Worm (Caenorhabditis elegans) whole organism, L1 larva: ENCODE data around the gene ptrg-1.

Experiments
- C34B4.2 ChIP-seq: sonication (generic microtip); optimal IDR thresholded peaks from 2 replicates; lab custom pipeline; 2017; ENCODE audit warnings: mild to moderate bottlenecking, missing genetic modification characterization, missing compliant biosample characterization
- ama-1 ChIP-seq: fragments of 150-350 bp; optimal IDR thresholded peaks from 2 replicates; lab custom pipeline; 2014
- ceh-82 ChIP-seq, 3 experiments: fragments of 150-350 bp in 1 of 3; sonication (generic microtip) in 2 of 3; optimal IDR thresholded peaks; 2 replicates each; lab custom pipeline; 2014 to 2017; ENCODE audit warnings: missing biosample characterization in 3 of 3, missing genetic modification characterization in 3 of 3
- dpl-1 ChIP-seq, 3 experiments: fragments of 150-350 bp in 2 of 3; sonication (generic microtip) in 1 of 3; optimal IDR thresholded peaks; 2 replicates each; lab custom pipeline; 2014 to 2017; ENCODE audit warnings: missing biosample characterization in 3 of 3, missing genetic modification characterization in 3 of 3, missing genetic modification reagents in 3 of 3
- fkh-8 ChIP-seq: sonication (generic microtip); optimal IDR thresholded peaks from 2 replicates; lab custom pipeline; 2016; ENCODE audit warnings: mild to moderate bottlenecking, missing genetic modification characterization, missing compliant biosample characterization
- hlh-17 ChIP-seq: fragments of 200-800 bp; sonication (Bioruptor generic); optimal IDR thresholded peaks from 2 replicates; lab custom pipeline; 2018; ENCODE audit warnings: missing genetic modification characterization, mild to moderate bottlenecking, missing compliant biosample characterization, moderate library complexity, borderline replicate concordance
- jun-1 ChIP-seq: fragments of 150-350 bp; optimal IDR thresholded peaks from 2 replicates; lab custom pipeline; 2014; ENCODE audit warnings: missing biosample characterization, missing genetic modification reagents, missing genetic modification characterization
- lin-15B ChIP-seq: fragments of 150-350 bp; sonication (generic microtip); optimal IDR thresholded peaks from 3 replicates; lab custom pipeline; 2014; ENCODE audit warnings: missing biosample characterization, missing genetic modification characterization
- mep-1 ChIP-seq: fragments of 150-350 bp; optimal IDR thresholded peaks from 2 replicates; lab custom pipeline; 2014; ENCODE audit warnings: missing biosample characterization, missing genetic modification characterization
- nhr-12 ChIP-seq: sonication (generic microtip); optimal IDR thresholded peaks from 2 replicates; lab custom pipeline; 2017; ENCODE audit warnings: missing biosample characterization, missing genetic modification characterization
- nhr-77 ChIP-seq: fragments of 150-350 bp; optimal IDR thresholded peaks from 2 replicates; lab custom pipeline; 2014; ENCODE audit warnings: missing biosample characterization, missing genetic modification characterization
- tbx-2 ChIP-seq: sonication (generic microtip); optimal IDR thresholded peaks from 2 replicates; lab custom pipeline; 2016; ENCODE audit warnings: missing genetic modification characterization, missing compliant biosample characterization
- ztf-11 ChIP-seq, 2 experiments: sonication (generic microtip); optimal IDR thresholded peaks; 2 replicates each; lab custom pipeline; 2016 to 2017; ENCODE audit warnings: missing genetic modification characterization in 2 of 2, missing biosample characterization in 1 of 2, missing compliant biosample characterization in 1 of 2

DNA sequence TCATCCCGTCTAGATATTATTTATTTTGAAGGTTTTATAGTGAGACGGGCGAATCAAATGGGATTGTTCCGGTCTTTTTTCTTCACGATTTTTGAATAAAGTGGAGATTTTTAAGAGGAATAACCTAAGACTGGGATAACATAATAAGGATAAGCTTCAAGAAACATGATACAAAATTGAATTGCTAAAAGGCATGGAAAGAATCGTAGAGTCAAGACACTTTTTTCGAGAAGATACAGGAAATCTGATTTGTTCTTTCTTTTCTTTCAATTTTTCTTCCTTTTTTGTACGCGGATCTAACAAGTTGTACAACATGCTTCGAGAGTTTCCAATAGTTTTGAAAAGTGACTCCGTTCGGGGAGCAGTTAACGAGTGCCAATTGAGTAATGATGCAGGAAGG lies 2.7 kb downstream of the ptrg-1 start:
- TF ChIP-seq dpl-1 (GFP tag; optimal IDR thresholded peaks at IDR 0.05; lab: Kevin White, UChicago): no peak
- no peak for TF ChIP-seq C34B4.2
- TF ChIP-seq tbx-2 (tag; lab: Kevin White, UChicago): no peak
- no peak for TF ChIP-seq jun-1 (tag; lab: Kevin White, UChicago)
- no peak for TF ChIP-seq lin-15B (tag; lab: Kevin White, UChicago)
- TF ChIP-seq hlh-17 (GFP tag; lab: Kevin White, UChicago): no peak
- no peak for TF ChIP-seq ceh-82 (tag; optimal IDR thresholded peaks at IDR 0.05; lab: Kevin White, UChicago)
- no peak for TF ChIP-seq nhr-12 (tag; lab: Kevin White, UChicago)
- no peak for TF ChIP-seq fkh-8 (tag; lab: Kevin White, UChicago)
- TF ChIP-seq ztf-11 (tag; optimal IDR thresholded peaks at IDR 0.05; lab: Kevin White, UChicago): no peak
- TF ChIP-seq mep-1 (tag; lab: Kevin White, UChicago): no peak
- no peak for TF ChIP-seq ama-1 (lab: Kevin White, UChicago)
- TF ChIP-seq nhr-77 (tag; lab: Kevin White, UChicago): no peak
